Worm (Caenorhabditis elegans): ENCODE results near the gene ccar-1.
A peak's percentile ranks its signal among the peaks of the same experiment; 100 is the strongest.

ccar-1 gene

DNA sequence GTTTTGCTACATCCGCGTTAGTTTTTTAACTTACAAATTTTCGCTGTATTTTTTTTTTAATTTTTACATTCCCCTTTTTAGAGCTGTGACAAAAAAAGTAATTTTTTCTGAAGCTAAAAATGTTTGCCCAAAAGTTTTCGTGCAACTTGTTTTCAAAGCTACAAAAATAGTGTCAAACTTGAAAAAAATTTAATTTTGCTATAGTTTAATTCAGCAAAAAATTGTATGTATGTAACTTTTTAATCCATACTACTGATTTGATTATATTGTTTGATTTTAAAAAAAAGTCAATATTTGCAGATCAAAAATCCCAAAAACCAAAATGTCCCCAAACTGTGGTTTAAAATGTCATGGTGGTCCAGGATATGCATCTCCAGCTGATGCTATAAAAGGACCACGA is 20.4 kb upstream of the ccar-1 start, which contains the start of gene semo-1:
Gene semo-1, plus strand, starts transcription at position 301 of the 400 bp plus-strand sequence.
- TF ChIP-seq pes-1 (GFP tag; IDR thresholded peaks at IDR 0.05) (no peak), B0310.2 (tag; optimal IDR thresholded peaks at IDR 0.05) (no peak), hmbx-1 (tag; optimal IDR thresholded peaks at IDR 0.05) (no peak), tra-4 (tag; optimal IDR thresholded peaks at IDR 0.05) (no peak), scrt-1 (GFP tag; IDR thresholded peaks at IDR 0.05) (no peak), ceh-13 (GFP tag; optimal IDR thresholded peaks at IDR 0.05) (no peak)

DNA sequence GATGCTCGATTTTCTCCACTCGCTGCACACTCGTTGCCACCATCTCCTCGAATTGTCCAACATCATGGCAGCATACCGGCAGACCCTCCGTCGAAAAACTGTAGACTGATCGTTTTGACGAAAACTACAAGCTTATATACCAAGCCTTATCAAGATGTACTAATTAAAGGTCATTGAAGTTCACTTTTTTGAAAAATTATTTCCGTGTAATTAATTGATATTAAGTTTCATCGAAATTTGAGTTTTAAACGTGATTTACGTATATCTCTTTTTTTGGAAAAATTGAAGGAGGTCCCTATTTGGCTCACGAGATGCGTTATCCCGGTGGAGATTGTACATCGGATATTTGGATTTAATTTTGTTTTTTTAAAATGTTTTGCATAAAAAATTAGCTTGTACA is 10.7 kb upstream of the ccar-1 start, which contains the start of gene Y37A1B.4:
Gene Y37A1B.4, minus strand, starts transcription at position 101 of the 400 bp plus-strand sequence.
- TF ChIP-seq aly-1 (tag; optimal IDR thresholded peaks at IDR 0.05), result no peak

DNA sequence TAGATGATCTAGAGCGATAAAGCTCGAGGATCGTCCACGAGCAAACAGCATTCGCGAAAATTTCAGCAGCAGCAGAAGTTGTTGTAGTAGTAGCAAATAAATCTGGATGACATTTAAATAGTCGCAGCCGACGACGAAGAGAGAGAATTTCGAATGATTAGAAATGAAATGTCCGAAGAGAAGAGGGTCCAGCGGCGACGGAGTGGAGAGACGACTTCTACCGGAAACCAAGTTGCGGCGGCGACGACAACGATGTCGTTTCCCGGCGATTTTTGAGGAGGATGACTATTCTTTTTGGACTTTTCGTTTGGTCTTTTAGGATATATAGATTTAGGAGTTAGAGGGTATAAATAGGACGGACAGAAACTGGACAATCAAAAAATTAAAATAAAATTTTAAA is 4.9 kb upstream of the ccar-1 start:
- TF ChIP-seq scrt-1 (GFP tag; IDR thresholded peaks at IDR 0.05) (no peak), ceh-36 (tag; optimal IDR thresholded peaks at IDR 0.05) (no peak), ama-1 (optimal IDR thresholded peaks at IDR 0.05) (no peak), tbx-37 (GFP tag; conservative IDR thresholded peaks at IDR 0.05) (no peak), ceh-13 (GFP tag; optimal IDR thresholded peaks at IDR 0.05) (no peak), pes-1 (GFP tag; IDR thresholded peaks at IDR 0.05) (no peak), hmg-4 (GFP tag; optimal IDR thresholded peaks at IDR 0.05) (no peak), tra-4 (tag; optimal IDR thresholded peaks at IDR 0.05) (no peak), tbx-11 (GFP tag; IDR thresholded peaks at IDR 0.05) (no peak)

DNA sequence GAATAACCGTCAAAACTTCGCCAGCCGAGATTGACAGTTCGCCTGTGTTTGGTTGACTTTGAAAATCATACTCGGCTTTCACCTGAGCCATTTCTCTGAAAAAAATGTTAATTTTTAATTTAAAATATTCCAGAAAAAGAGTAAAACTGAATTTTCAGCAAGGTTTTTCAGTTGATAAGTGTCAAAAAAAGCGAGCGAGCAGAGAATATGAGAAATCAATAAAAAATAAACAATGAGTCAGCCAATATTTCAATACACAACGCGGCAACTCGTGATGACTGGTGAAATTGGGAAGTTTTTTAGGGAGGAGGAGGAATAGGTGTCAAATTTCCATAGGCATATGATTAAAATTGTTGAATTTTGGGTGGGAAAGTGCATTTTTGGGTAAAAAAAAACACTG is 1.6 kb upstream of the ccar-1 start, which contains the start of gene lst-4:
Gene lst-4, minus strand, starts transcription at position 101 of the 400 bp plus-strand sequence.
- TF ChIP-seq aly-1 (tag; optimal IDR thresholded peaks at IDR 0.05) (no peak), tbx-37 (GFP tag; conservative IDR thresholded peaks at IDR 0.05) (no peak), B0310.2 (tag; optimal IDR thresholded peaks at IDR 0.05) (no peak), hnd-1 (tag; optimal IDR thresholded peaks at IDR 0.05) (no peak), scrt-1 (GFP tag; IDR thresholded peaks at IDR 0.05) (no peak), ets-7 (tag; optimal IDR thresholded peaks at IDR 0.05) (no peak), hmbx-1 (tag; optimal IDR thresholded peaks at IDR 0.05) (no peak), pes-1 (GFP tag; IDR thresholded peaks at IDR 0.05) (no peak), ama-1 (optimal IDR thresholded peaks at IDR 0.05) (no peak), ceh-36 (tag; optimal IDR thresholded peaks at IDR 0.05) (no peak), tbx-11 (GFP tag; IDR thresholded peaks at IDR 0.05) (no peak), sea-1 (GFP tag; conservative IDR thresholded peaks at IDR 0.05) (no peak), F13C5.2 (tag; optimal IDR thresholded peaks at IDR 0.05) (no peak), tra-4 (tag; optimal IDR thresholded peaks at IDR 0.05) (no peak)

DNA sequence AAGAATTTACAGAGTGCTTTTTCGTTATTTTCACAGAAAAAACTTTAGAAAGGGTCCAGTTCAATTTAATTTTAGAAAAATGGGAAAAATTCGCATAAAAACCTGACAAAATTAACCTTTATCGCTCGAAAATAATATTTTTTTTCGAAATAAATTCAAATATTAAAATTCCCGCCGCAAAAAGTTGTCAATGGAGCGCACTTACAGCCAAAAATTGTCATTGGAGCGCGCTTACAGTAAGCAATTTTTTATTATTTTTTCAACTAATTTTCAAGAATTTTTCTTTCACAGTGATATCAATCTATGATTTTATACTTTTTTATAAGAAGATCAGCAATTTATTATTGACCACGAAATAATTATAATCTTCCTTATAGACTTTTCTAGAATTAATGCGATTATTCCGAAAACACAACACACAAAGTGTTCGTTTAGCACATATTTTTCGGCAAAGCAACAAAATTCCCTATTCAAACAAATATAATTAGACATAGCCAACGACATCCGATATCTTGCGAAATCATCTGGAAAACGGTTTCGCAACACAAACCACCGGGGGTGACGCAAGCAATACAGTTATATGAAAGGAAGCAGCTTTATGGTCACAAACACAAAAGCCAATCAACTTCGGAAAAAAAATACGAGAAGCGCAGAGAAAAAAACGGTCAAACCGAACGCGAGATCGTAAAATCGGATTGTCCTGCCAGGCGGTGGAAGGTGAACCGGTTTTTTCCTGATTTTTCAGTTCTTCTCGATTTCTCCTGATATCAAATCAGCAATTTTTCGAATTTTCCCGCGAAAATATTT is 960 bp upstream of the ccar-1 start:
- TF ChIP-seq pes-1 (GFP tag; IDR thresholded peaks at IDR 0.05) (no peak), tbx-11 (GFP tag; IDR thresholded peaks at IDR 0.05) (no peak), hmg-4 (GFP tag; optimal IDR thresholded peaks at IDR 0.05) (no peak), hmbx-1 (tag; optimal IDR thresholded peaks at IDR 0.05) (no peak), sea-1 (GFP tag; conservative IDR thresholded peaks at IDR 0.05) (no peak), B0310.2 (tag; optimal IDR thresholded peaks at IDR 0.05) (no peak), scrt-1 (GFP tag; IDR thresholded peaks at IDR 0.05) (no peak), hnd-1 (tag; optimal IDR thresholded peaks at IDR 0.05) (no peak), aly-1 (tag; optimal IDR thresholded peaks at IDR 0.05) (no peak), ceh-36 (tag; optimal IDR thresholded peaks at IDR 0.05) (no peak), tra-4 (tag; optimal IDR thresholded peaks at IDR 0.05) (no peak), ama-1 (optimal IDR thresholded peaks at IDR 0.05) (no peak), ceh-13 (GFP tag; optimal IDR thresholded peaks at IDR 0.05) (no peak)

DNA sequence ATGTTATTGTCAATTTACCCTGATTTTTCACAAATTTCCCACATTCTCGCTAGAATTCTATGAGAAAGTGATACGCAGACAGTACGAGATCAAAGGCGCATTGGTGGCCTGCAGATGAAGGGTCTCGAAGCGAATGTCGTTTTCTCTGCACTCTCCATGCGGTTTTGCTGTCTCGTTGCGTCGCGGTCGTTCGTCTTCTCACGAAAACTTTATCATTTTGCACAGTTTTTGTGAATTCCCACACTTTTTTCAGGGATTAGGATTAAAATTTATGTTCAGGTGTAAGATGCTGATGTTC is 407 bp upstream of the ccar-1 start:
- TF ChIP-seq ceh-13 (GFP tag; optimal IDR thresholded peaks at IDR 0.05), result no peak

DNA sequence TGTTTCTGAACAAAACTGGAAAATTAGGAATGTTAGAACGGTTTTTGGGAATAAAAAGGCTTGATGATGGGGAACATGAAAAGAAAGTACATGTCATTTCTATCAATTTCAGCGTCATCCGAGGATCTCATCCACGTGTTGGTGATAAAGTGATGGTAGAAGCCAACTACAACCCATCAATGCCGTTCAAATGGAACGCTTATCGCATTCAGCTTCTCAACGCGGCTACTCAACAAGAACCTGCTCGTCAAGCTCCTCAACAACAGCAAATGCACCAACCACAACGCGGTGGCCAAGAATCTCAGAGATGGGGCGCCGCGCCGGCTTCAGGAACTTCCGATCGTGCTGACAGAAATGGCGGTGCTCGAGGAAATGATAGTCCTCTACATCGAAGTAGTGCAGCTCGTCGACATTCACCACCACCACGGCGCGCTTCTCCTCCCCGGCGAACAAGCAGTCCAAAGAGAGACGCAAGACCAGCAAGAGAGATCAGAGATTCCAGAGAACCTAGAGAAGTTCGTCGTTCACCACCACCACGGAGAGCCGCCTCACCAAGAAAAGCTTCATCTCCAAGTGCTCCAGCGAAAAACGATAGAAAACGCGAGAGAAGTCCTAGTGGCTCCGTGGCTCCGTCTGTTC is 782 bp downstream of the ccar-1 start:
- TF ChIP-seq flt-1 (GFP tag; IDR thresholded peaks at IDR 0.05) (no peak), tbx-11 (GFP tag; IDR thresholded peaks at IDR 0.05) (0 out of 2 replicates have a peak, but pooled peaks have one; percentile 57), aly-1 (tag; optimal IDR thresholded peaks at IDR 0.05) (no peak), tra-4 (tag; optimal IDR thresholded peaks at IDR 0.05) (no peak), tbx-37 (GFP tag; conservative IDR thresholded peaks at IDR 0.05) (no peak)

DNA sequence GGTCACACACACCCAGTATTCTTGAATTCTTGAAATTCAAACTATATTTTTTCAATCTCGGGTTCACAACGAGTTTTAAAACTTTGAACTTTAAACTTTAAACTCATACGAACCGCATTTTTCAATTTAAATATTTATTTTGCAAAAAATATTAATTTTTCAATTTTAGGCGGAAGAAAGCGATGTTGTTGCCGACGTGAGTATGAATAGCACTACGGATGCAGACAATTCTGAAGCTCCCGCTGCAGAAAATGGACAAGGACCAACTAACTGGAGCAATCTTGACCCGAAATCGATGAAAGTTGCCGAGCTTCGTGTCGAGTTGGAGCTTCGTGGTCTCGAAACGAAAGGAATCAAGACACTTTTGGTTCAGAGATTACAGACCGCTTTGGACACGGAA is 3.1 kb downstream of the ccar-1 start:
- TF ChIP-seq B0310.2 (tag; optimal IDR thresholded peaks at IDR 0.05) (no peak), tbx-11 (GFP tag; IDR thresholded peaks at IDR 0.05) (no peak), sea-1 (GFP tag; conservative IDR thresholded peaks at IDR 0.05) (no peak)

DNA sequence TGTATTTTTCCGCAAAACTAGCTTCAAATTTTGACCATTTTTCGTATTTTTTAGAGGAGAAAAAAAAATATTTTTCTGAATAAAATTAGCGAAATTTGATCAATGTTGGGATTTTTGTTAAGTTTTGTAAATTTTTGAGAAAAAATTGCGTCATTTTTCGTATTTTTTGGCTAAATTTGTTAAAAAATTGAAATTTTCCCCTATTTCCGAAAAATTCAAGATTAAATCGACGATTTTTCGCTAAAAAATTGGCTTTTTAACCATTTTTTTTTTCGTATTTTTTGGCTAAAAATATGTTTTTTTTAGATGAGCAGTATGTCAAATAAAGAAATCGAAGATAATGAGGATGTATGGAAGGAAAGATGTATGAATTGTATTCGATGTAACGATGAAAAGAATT is 5.8 kb downstream of the ccar-1 start, which contains the start of gene cfp-1:
Gene cfp-1, plus strand, starts transcription at position 301 of the 400 bp plus-strand sequence.
- TF ChIP-seq ama-1 (optimal IDR thresholded peaks at IDR 0.05), result no peak
- TF ChIP-seq B0310.2 (tag; optimal IDR thresholded peaks at IDR 0.05), result no peak
- TF ChIP-seq F13C5.2 (tag; optimal IDR thresholded peaks at IDR 0.05), result no peak
- TF ChIP-seq sea-1 (GFP tag; conservative IDR thresholded peaks at IDR 0.05), result no peak
- TF ChIP-seq tbx-37 (GFP tag; conservative IDR thresholded peaks at IDR 0.05), result no peak
- no peak for TF ChIP-seq tra-4 (tag; optimal IDR thresholded peaks at IDR 0.05)
- TF ChIP-seq ceh-36 (tag; optimal IDR thresholded peaks at IDR 0.05), result no peak
- TF ChIP-seq hmbx-1 (tag; optimal IDR thresholded peaks at IDR 0.05), result no peak
- no peak for TF ChIP-seq flt-1 (GFP tag; IDR thresholded peaks at IDR 0.05)
- no peak for TF ChIP-seq ceh-13 (GFP tag; optimal IDR thresholded peaks at IDR 0.05)

Measured in whole organism, early embryonic.